Worm (Caenorhabditis elegans) whole organism, L4 larva: Measurements from ENCODE around the gene ehs-1.

Experiments used
- F10B5.3 ChIP-seq: sonication (generic microtip); optimal IDR thresholded peaks from 2 replicates; lab custom pipeline; 2016; ENCODE audit warnings: mild to moderate bottlenecking, missing genetic modification characterization, missing compliant biosample characterization
- F44E2.7 ChIP-seq: fragments of 200-800 bp; sonication (Bioruptor generic); IDR thresholded peaks from 2 replicates; pipeline ENCODE4 v2.1.2; 2022; ENCODE audit warnings: missing genetic modification characterization, missing compliant biosample characterization
- R02D3.7 ChIP-seq: fragments of 150-350 bp; sonication (generic microtip); optimal IDR thresholded peaks from 3 replicates; lab custom pipeline; 2014; ENCODE audit warnings: missing biosample characterization, missing genetic modification characterization
- T20F7.1 ChIP-seq: fragments of 200-800 bp; sonication (Bioruptor generic); optimal IDR thresholded peaks from 2 replicates; lab custom pipeline; 2018; ENCODE audit warnings: mild to moderate bottlenecking, missing genetic modification characterization, missing compliant biosample characterization
- T26A8.4 ChIP-seq: fragments of 200-800 bp; sonication (Bioruptor generic); IDR thresholded peaks from 2 replicates; pipeline ENCODE4 v1.3.6; 2022; ENCODE audit warnings: missing genetic modification characterization, missing compliant biosample characterization
- Y48G9A.11 ChIP-seq: fragments of 200-800 bp; sonication (Bioruptor generic); IDR thresholded peaks from 2 replicates; pipeline ENCODE4 v1.3.6; 2022; ENCODE audit warnings: missing genetic modification reagents, missing genetic modification characterization, missing compliant biosample characterization
- aha-1 ChIP-seq: fragments of 150-350 bp; peaks from one replicate; lab custom pipeline; 2014; ENCODE audit warnings: missing biosample characterization, missing genetic modification characterization
- ama-1 ChIP-seq: fragments of 150-350 bp; optimal IDR thresholded peaks from 2 replicates; lab custom pipeline; 2014; ENCODE audit warnings: inconsistent platforms, mixed read lengths
- arid-1 ChIP-seq: fragments of 200-800 bp; sonication (Bioruptor generic); conservative IDR thresholded peaks from 2 replicates; pipeline ENCODE4 v1.3.6; 2022; ENCODE audit warnings: missing genetic modification reagents, missing genetic modification characterization, missing compliant biosample characterization
- ceh-20 ChIP-seq: fragments of 200-800 bp; sonication (Bioruptor generic); IDR thresholded peaks from 2 replicates; pipeline ENCODE4 v1.3.6; 2022; ENCODE audit warnings: missing genetic modification reagents, missing genetic modification characterization, missing compliant biosample characterization
- ceh-44 ChIP-seq: fragments of 200-800 bp; sonication (Bioruptor generic); IDR thresholded peaks from 2 replicates; pipeline ENCODE4 v1.3.6; 2022; ENCODE audit warnings: missing genetic modification reagents, missing genetic modification characterization, missing compliant biosample characterization
- ceh-62 ChIP-seq: sonication (generic microtip); optimal IDR thresholded peaks from 2 replicates; lab custom pipeline; 2017; ENCODE audit warnings: missing biosample characterization, missing genetic modification characterization
- cey-2 ChIP-seq: sonication (generic microtip); optimal IDR thresholded peaks from 3 replicates; lab custom pipeline; 2017; ENCODE audit warnings: missing genetic modification characterization, mild to moderate bottlenecking, missing compliant biosample characterization, antibody characterized with exemption, borderline replicate concordance; ENCODE audit not compliant: insufficient read depth
- daf-12 ChIP-seq: fragments of 150-350 bp; optimal IDR thresholded peaks from 2 replicates; lab custom pipeline; 2014; ENCODE audit warnings: missing biosample characterization, missing genetic modification reagents, missing genetic modification characterization
- daf-16 ChIP-seq, 3 experiments: sonication (generic microtip); optimal IDR thresholded peaks; 2 replicates each; lab custom pipeline; 2016 to 2017; ENCODE audit warnings: missing genetic modification characterization in 3 of 3, missing genetic modification reagents in 3 of 3, mild to moderate bottlenecking in 2 of 3, missing compliant biosample characterization in 2 of 3, missing biosample characterization in 1 of 3, moderate library complexity in 1 of 3
- dmd-8 ChIP-seq: fragments of 200-800 bp; sonication (Bioruptor generic); IDR thresholded peaks from 2 replicates; pipeline ENCODE4 v1.3.6; 2022; ENCODE audit warnings: missing genetic modification characterization, missing compliant biosample characterization
- dpl-1 ChIP-seq: fragments of 150-350 bp; optimal IDR thresholded peaks from 2 replicates; lab custom pipeline; 2014; ENCODE audit warnings: missing biosample characterization, missing genetic modification reagents, missing genetic modification characterization
- dve-1 ChIP-seq: sonication (generic microtip); optimal IDR thresholded peaks from 2 replicates; lab custom pipeline; 2017; ENCODE audit warnings: antibody characterized with exemption, mild to moderate bottlenecking, missing genetic modification characterization, missing compliant biosample characterization; ENCODE audit not compliant: insufficient read depth
- fkh-10 ChIP-seq: fragments of 150-350 bp; optimal IDR thresholded peaks from 2 replicates; lab custom pipeline; 2014; ENCODE audit warnings: missing biosample characterization, missing genetic modification reagents, missing genetic modification characterization
- gei-8 ChIP-seq: fragments of 200-800 bp; sonication (Bioruptor generic); optimal IDR thresholded peaks from 2 replicates; lab custom pipeline; 2018; ENCODE audit warnings: mild to moderate bottlenecking, missing genetic modification characterization, missing compliant biosample characterization
- hlh-11 ChIP-seq: fragments of 200-800 bp; sonication (Bioruptor generic); optimal IDR thresholded peaks from 2 replicates; lab custom pipeline; 2018; ENCODE audit warnings: mild to moderate bottlenecking, missing genetic modification characterization, missing compliant biosample characterization
- hmg-1.1 ChIP-seq: fragments of 200-800 bp; sonication (Bioruptor generic); IDR thresholded peaks from 2 replicates; pipeline ENCODE4 v1.3.6; 2022; ENCODE audit warnings: missing genetic modification reagents, missing genetic modification characterization, missing compliant biosample characterization
- lim-7 ChIP-seq: fragments of 200-800 bp; sonication (Bioruptor generic); IDR thresholded peaks from 2 replicates; pipeline ENCODE4 v1.3.6; 2022; ENCODE audit warnings: missing genetic modification characterization, missing compliant biosample characterization
- lin-1 ChIP-seq: fragments of 200-800 bp; sonication (Bioruptor generic); IDR thresholded peaks from 2 replicates; pipeline ENCODE4 v1.3.6; 2022; ENCODE audit warnings: missing genetic modification reagents, missing genetic modification characterization, missing compliant biosample characterization
- lin-39 ChIP-seq: fragments of 150-350 bp; optimal IDR thresholded peaks from 2 replicates; lab custom pipeline; 2014; ENCODE audit warnings: missing biosample characterization, missing genetic modification reagents, missing genetic modification characterization
- mdt-29 ChIP-seq: fragments of 200-800 bp; sonication (Bioruptor generic); IDR thresholded peaks from 2 replicates; pipeline ENCODE4 v1.3.6; 2022; ENCODE audit warnings: missing genetic modification reagents, missing genetic modification characterization, missing compliant biosample characterization
- mep-1 ChIP-seq: fragments of 150-350 bp; sonication (generic microtip); optimal IDR thresholded peaks from 3 replicates; lab custom pipeline; 2014; ENCODE audit warnings: missing biosample characterization, missing genetic modification characterization
- mes-2 ChIP-seq: sonication (generic microtip); optimal IDR thresholded peaks from 2 replicates; lab custom pipeline; 2016; ENCODE audit warnings: missing genotype, mild to moderate bottlenecking, missing genetic modification characterization, missing compliant biosample characterization; ENCODE audit not compliant: poor library complexity, severe bottlenecking
- mxl-2 ChIP-seq: fragments of 200-800 bp; sonication (Bioruptor generic); conservative IDR thresholded peaks from 2 replicates; pipeline ENCODE4 v1.3.6; 2022; ENCODE audit warnings: missing genetic modification reagents, missing genetic modification characterization, missing compliant biosample characterization
- nhr-102 ChIP-seq: sonication (generic microtip); optimal IDR thresholded peaks from 2 replicates; lab custom pipeline; 2016; ENCODE audit warnings: mild to moderate bottlenecking, missing genetic modification characterization, moderate library complexity, missing compliant biosample characterization
- nhr-11 ChIP-seq: fragments of 150-350 bp; optimal IDR thresholded peaks from 2 replicates; lab custom pipeline; 2014; ENCODE audit warnings: missing biosample characterization, missing genetic modification characterization
- nhr-111 ChIP-seq: fragments of 200-800 bp; sonication (Bioruptor generic); optimal IDR thresholded peaks from 2 replicates; lab custom pipeline; 2018; ENCODE audit warnings: mild to moderate bottlenecking, missing genetic modification characterization, missing compliant biosample characterization
- nhr-28 ChIP-seq: fragments of 150-350 bp; optimal IDR thresholded peaks from 2 replicates; lab custom pipeline; 2014; ENCODE audit warnings: missing biosample characterization, missing genetic modification characterization
- nhr-41 ChIP-seq: fragments of 200-800 bp; sonication (Bioruptor generic); IDR thresholded peaks from 2 replicates; pipeline ENCODE4 v1.3.6; 2022; ENCODE audit warnings: missing genetic modification reagents, missing genetic modification characterization, missing compliant biosample characterization
- nhr-42 ChIP-seq: fragments of 200-800 bp; sonication (Bioruptor generic); IDR thresholded peaks from 2 replicates; pipeline ENCODE4 v1.3.6; 2022; ENCODE audit warnings: missing genetic modification characterization, missing compliant biosample characterization
- nhr-6 ChIP-seq: fragments of 150-350 bp; optimal IDR thresholded peaks from 2 replicates; lab custom pipeline; 2014; ENCODE audit warnings: missing biosample characterization, missing genetic modification characterization
- php-3 ChIP-seq: fragments of 200-800 bp; sonication (Bioruptor generic); IDR thresholded peaks from 2 replicates; pipeline ENCODE4 v1.3.6; 2022; ENCODE audit warnings: missing genetic modification reagents, missing genetic modification characterization, missing compliant biosample characterization
- pqm-1 ChIP-seq: sonication (generic microtip); optimal IDR thresholded peaks from 2 replicates; lab custom pipeline; 2017; ENCODE audit warnings: missing biosample characterization, missing genetic modification characterization
- rbr-2 ChIP-seq: sonication (generic microtip); optimal IDR thresholded peaks from 2 replicates; lab custom pipeline; 2016; ENCODE audit warnings: missing genotype, missing genetic modification characterization, missing compliant biosample characterization
- sdz-12 ChIP-seq: fragments of 200-800 bp; sonication (Bioruptor generic); optimal IDR thresholded peaks from 2 replicates; lab custom pipeline; 2018; ENCODE audit warnings: mild to moderate bottlenecking, missing genetic modification characterization, missing compliant biosample characterization
- set-16 ChIP-seq: fragments of 200-800 bp; sonication (Bioruptor generic); IDR thresholded peaks from 2 replicates; pipeline ENCODE4 v1.3.6; 2022; ENCODE audit warnings: missing genetic modification reagents, missing genetic modification characterization, missing compliant biosample characterization
- skn-1 ChIP-seq: fragments of 150-350 bp; optimal IDR thresholded peaks from 2 replicates; lab custom pipeline; 2014; ENCODE audit warnings: missing biosample characterization, missing genetic modification characterization
- spr-1 ChIP-seq: sonication (generic microtip); optimal IDR thresholded peaks from 2 replicates; lab custom pipeline; 2016; ENCODE audit warnings: mild to moderate bottlenecking, missing genetic modification characterization, missing compliant biosample characterization
- tag-97 ChIP-seq: fragments of 200-800 bp; sonication (Bioruptor generic); IDR thresholded peaks from 2 replicates; pipeline ENCODE4 v1.3.6; 2022; ENCODE audit warnings: missing genetic modification characterization, missing compliant biosample characterization
- unc-130 ChIP-seq: sonication (generic microtip); optimal IDR thresholded peaks from 2 replicates; lab custom pipeline; 2016; ENCODE audit warnings: missing genetic modification reagents, missing genetic modification characterization, missing compliant biosample characterization
- unc-62 ChIP-seq, 3 experiments: fragments of 150-350 bp in 1 of 3; sonication (generic microtip); optimal IDR thresholded peaks in 2 of 3; peaks in 1 of 3; 1 replicate in 1 of 3; 2 replicates in 2 of 3; lab custom pipeline; 2014 to 2017; ENCODE audit warnings: missing biosample characterization in 3 of 3, missing genetic modification characterization in 3 of 3, missing genetic modification reagents in 3 of 3, missing genotype in 1 of 3
- zag-1 ChIP-seq: fragments of 150-350 bp; optimal IDR thresholded peaks from 2 replicates; lab custom pipeline; 2014; ENCODE audit warnings: missing biosample characterization, missing genetic modification characterization
- zip-2 ChIP-seq: fragments of 150-350 bp; optimal IDR thresholded peaks from 2 replicates; lab custom pipeline; 2014; ENCODE audit warnings: missing biosample characterization, missing genetic modification characterization
- ztf-11 ChIP-seq: fragments of 150-350 bp; optimal IDR thresholded peaks from 2 replicates; lab custom pipeline; 2014; ENCODE audit warnings: missing biosample characterization, missing genetic modification characterization

Gene ehs-1

DNA sequence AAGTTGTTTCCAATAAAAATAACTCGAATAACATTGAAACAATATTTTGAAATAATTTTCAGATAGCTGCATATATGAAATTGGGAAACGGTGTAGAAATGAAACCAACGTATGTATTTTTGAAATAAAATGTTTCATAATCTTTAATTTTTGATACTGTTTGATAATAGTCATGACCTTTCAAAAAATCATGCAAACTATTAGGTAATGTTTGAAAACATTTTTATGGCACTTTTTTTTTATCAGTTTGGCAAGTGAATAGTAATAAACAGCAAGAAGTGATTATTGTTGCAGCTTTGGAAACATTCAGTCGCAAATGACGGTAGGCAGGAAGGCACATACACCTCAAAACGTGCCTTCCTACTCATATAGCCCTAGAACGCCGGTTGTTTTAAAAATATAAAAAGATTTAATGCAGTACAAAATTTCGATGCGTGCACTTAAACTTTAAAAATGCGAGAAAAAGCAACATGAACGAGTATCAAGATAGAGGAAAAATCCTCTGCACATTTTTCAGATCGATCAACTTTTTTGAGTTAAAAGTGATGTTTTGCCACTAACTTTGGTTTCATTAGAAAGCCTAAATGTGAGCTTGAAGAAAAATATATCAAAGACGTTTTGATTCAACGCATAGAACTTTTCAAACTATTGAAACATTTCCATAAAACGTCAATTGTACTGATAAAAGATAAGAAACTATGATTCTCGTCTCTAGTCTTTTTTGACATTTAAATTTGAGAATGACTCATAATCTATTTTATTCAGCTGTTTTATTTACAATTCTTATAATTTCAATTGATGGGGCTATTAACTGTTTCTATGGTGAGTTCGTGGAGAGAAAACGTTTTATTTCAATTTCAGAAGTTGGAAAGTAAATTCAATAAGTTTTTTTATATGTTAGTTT, 45.1 kb downstream of the ehs-1 start, which contains the start of gene F55C12.19 (continued):
- TF ChIP-seq lin-1 = no peak
- no peak for TF ChIP-seq T20F7.1 (GFP tag; lab: Kevin White, UChicago)
- peak; percentile 37 for TF ChIP-seq dve-1 (tag; lab: Kevin White, UChicago)
- TF ChIP-seq pqm-1 (tag; lab: Kevin White, UChicago) = peak; percentile 52
- TF ChIP-seq ceh-62 (tag; lab: Kevin White, UChicago) = no peak
- no peak for TF ChIP-seq dmd-8
- no peak for TF ChIP-seq sdz-12 (GFP tag; lab: Kevin White, UChicago)
- no peak for TF ChIP-seq T26A8.4
- no peak for TF ChIP-seq R02D3.7 (tag; lab: Kevin White, UChicago)
- TF ChIP-seq ceh-20 (GFP tag; lab: Robert Waterston, UW) = no peak
- no peak for TF ChIP-seq nhr-11
- no peak for TF ChIP-seq lim-7 (GFP tag; lab: Robert Waterston, UW)
- TF ChIP-seq gei-8 (GFP tag; lab: Kevin White, UChicago) = no peak
- TF ChIP-seq dpl-1 (GFP tag; lab: Kevin White, UChicago) = no peak
- no peak for TF ChIP-seq nhr-102
- TF ChIP-seq mdt-29 (GFP tag; lab: Robert Waterston, UW) = no peak
- TF ChIP-seq unc-62 (GFP tag; optimal IDR thresholded peaks at IDR 0.05 in 1 of 2; lab: Kevin White, UChicago) = no peak
- TF ChIP-seq unc-62 (tag; optimal IDR thresholded peaks at IDR 0.05; lab: Kevin White, UChicago) = no peak
- TF ChIP-seq aha-1 (tag; lab: Kevin White, UChicago) = peak; percentile 97
- TF ChIP-seq mxl-2 = no peak
- no peak for TF ChIP-seq zip-2 (tag; lab: Kevin White, UChicago)
- TF ChIP-seq lin-39 (tag; lab: Kevin White, UChicago) = no peak
- TF ChIP-seq cey-2 (tag; lab: Kevin White, UChicago) = no peak
- no peak for TF ChIP-seq nhr-41 (GFP tag; lab: Robert Waterston, UW)

DNA sequence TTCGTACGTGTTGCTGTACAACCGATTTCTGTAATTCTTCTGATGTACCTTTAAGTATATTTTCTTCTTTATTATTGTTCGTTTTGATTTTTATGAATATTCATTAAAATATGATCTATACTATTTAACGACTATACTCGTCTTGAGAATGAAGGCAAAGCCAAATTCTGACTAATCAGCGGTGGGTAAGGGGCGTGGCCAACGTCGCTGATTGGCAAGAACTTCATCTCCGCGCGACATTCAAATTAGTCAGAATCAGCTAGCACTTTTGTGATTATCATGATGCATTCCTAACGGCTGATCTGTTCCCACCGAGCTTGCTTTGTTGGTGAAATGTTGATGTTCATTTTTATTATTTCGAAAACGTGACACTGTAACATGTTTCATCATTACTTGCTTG, 46.4 kb downstream of the ehs-1 start:
- TF ChIP-seq R02D3.7 (tag; lab: Kevin White, UChicago) = no peak
- no peak for TF ChIP-seq nhr-42 (GFP tag; lab: Robert Waterston, UW)
- TF ChIP-seq F10B5.3 (tag; lab: Kevin White, UChicago) = no peak
- TF ChIP-seq ama-1 (lab: Kevin White, UChicago) = peak; percentile 36
- no peak for TF ChIP-seq daf-12
- TF ChIP-seq arid-1 (GFP tag; lab: Robert Waterston, UW) = no peak
- no peak for TF ChIP-seq nhr-6
- TF ChIP-seq ceh-44 = no peak
- TF ChIP-seq fkh-10 = no peak
- peak; percentile 24 for TF ChIP-seq nhr-28
- no peak for TF ChIP-seq hmg-1.1 (GFP tag; lab: Robert Waterston, UW)
- no peak for TF ChIP-seq hlh-11 (tag; lab: Kevin White, UChicago)
- no peak for TF ChIP-seq set-16 (GFP tag; lab: Robert Waterston, UW)
- peak; percentile 35 for TF ChIP-seq mes-2 (tag; lab: Kevin White, UChicago)
- no peak for TF ChIP-seq rbr-2
- TF ChIP-seq nhr-111 (GFP tag; lab: Kevin White, UChicago) = no peak
- no peak for TF ChIP-seq Y48G9A.11 (GFP tag; lab: Robert Waterston, UW)
- no peak for TF ChIP-seq unc-130 (GFP tag; lab: Kevin White, UChicago)
- no peak for TF ChIP-seq mxl-2
- TF ChIP-seq spr-1 (tag; lab: Kevin White, UChicago) = no peak
- no peak for TF ChIP-seq daf-16 (GFP tag; optimal IDR thresholded peaks at IDR 0.05; lab: Kevin White, UChicago)
- TF ChIP-seq daf-16 (tag; optimal IDR thresholded peaks at IDR 0.05; lab: Kevin White, UChicago) = no peak
- TF ChIP-seq tag-97 (GFP tag; lab: Robert Waterston, UW) = no peak
- TF ChIP-seq php-3 (GFP tag; lab: Robert Waterston, UW) = 0 out of 2 replicates have a peak, but pooled peaks have one; percentile 20
- TF ChIP-seq mep-1 (tag; lab: Kevin White, UChicago) = no peak
- no peak for TF ChIP-seq lin-1
- no peak for TF ChIP-seq skn-1 (tag; lab: Kevin White, UChicago)
- TF ChIP-seq zag-1 (tag; lab: Kevin White, UChicago) = no peak
- no peak for TF ChIP-seq ztf-11 (tag; lab: Kevin White, UChicago)
- TF ChIP-seq F44E2.7 (GFP tag; lab: Robert Waterston, UW) = no peak
